Worm (Caenorhabditis elegans): Measurements from ENCODE around the gene F13H10.1.

Gene F13H10.1

ce11 chrIV:11008996-11009395 is 4.6 kb downstream of the F13H10.1 start, which contains the start of gene F13H10.6:
Gene F13H10.6, plus strand, starts transcription at chrIV:11009296.
- TF ChIP-seq egl-27 (tag; optimal IDR thresholded peaks at IDR 0.05) (no peak), zag-1 (tag; optimal IDR thresholded peaks at IDR 0.05) (no peak), nhr-23 (tag; optimal IDR thresholded peaks at IDR 0.05) (no peak), sma-9 (GFP tag; optimal IDR thresholded peaks at IDR 0.05) (no peak), sma-9 (tag; optimal IDR thresholded peaks at IDR 0.05) (no peak), lsy-2 (tag; optimal IDR thresholded peaks at IDR 0.05) (no peak), nhr-12 (tag; optimal IDR thresholded peaks at IDR 0.05) (no peak), nhr-25 (tag; optimal IDR thresholded peaks at IDR 0.05) (no peak), Y55F3AM.14 (GFP tag; optimal IDR thresholded peaks at IDR 0.05) (no peak), ceh-16 (tag; optimal IDR thresholded peaks at IDR 0.05) (no peak)

ce11 chrIV:11009928-11010327 is 5.6 kb downstream of the F13H10.1 start:
- no peak for TF ChIP-seq lin-11 (tag; optimal IDR thresholded peaks at IDR 0.05)
- TF ChIP-seq ZK546.5 (tag; optimal IDR thresholded peaks at IDR 0.05), result no peak
- no peak for TF ChIP-seq Y55F3AM.14 (GFP tag; optimal IDR thresholded peaks at IDR 0.05)
- no peak for TF ChIP-seq F13H6.1 (tag; optimal IDR thresholded peaks at IDR 0.05)
- no peak for TF ChIP-seq nhr-129 (tag; optimal IDR thresholded peaks at IDR 0.05)

DNA sequence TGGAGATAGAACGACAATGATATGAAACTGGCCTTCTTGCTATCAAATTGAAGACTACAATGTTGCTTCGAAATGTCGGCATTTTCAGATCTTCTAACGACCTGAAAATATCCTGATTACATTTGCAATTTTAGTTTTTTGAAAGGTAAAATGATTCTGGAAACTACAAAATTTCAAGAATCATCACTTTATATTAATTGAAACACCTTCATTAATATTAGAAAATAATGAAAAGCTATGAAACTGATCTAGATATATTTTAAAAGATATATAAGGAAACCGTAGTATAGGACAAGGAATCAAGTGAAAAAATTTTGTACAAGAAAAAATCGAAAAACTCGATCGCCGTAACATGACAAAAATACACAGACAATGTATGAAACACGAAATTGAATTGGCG is 7.5 kb downstream of the F13H10.1 start, which contains the start of gene ndx-9:
Gene ndx-9, minus strand, starts transcription at position 101 of the 400 bp plus-strand sequence.
- no peak for TF ChIP-seq R02D3.7 (tag; optimal IDR thresholded peaks at IDR 0.05)
- TF ChIP-seq lin-11 (tag; optimal IDR thresholded peaks at IDR 0.05), result no peak
- TF ChIP-seq C34F6.9 (tag; optimal IDR thresholded peaks at IDR 0.05), result no peak
- no peak for TF ChIP-seq alr-1 (tag; optimal IDR thresholded peaks at IDR 0.05)

- TF ChIP-seq crh-2 (tag; optimal IDR thresholded peaks at IDR 0.05) (peak; percentile 62), sma-3 (GFP tag; optimal IDR thresholded peaks at IDR 0.05) (no peak), ztf-1 (GFP tag; conservative IDR thresholded peaks at IDR 0.05) (no peak), snpc-4 (tag; optimal IDR thresholded peaks at IDR 0.05) (no peak), fos-1 (tag; optimal IDR thresholded peaks at IDR 0.05) (peak; percentile 59), sma-9 (GFP tag; optimal IDR thresholded peaks at IDR 0.05) (peak; percentile 31), sma-9 (tag; optimal IDR thresholded peaks at IDR 0.05) (no peak), unc-39 (tag; optimal IDR thresholded peaks at IDR 0.05) (no peak), mdl-1 (tag; optimal IDR thresholded peaks at IDR 0.05) (peak in 1 of 2 experiments; percentile 27), C34F6.9 (tag; optimal IDR thresholded peaks at IDR 0.05) (no peak), unc-62 (GFP tag; optimal IDR thresholded peaks at IDR 0.05) (no peak), gmeb-1 (tag; optimal IDR thresholded peaks at IDR 0.05) (no peak)
Observed at ce11 chrIV:11015881-11016280, 11.5 kb downstream of the F13H10.1 start, which contains the start of gene F13H10.3. Gene F13H10.3, minus strand, starts transcription at chrIV:11015953.

DNA sequence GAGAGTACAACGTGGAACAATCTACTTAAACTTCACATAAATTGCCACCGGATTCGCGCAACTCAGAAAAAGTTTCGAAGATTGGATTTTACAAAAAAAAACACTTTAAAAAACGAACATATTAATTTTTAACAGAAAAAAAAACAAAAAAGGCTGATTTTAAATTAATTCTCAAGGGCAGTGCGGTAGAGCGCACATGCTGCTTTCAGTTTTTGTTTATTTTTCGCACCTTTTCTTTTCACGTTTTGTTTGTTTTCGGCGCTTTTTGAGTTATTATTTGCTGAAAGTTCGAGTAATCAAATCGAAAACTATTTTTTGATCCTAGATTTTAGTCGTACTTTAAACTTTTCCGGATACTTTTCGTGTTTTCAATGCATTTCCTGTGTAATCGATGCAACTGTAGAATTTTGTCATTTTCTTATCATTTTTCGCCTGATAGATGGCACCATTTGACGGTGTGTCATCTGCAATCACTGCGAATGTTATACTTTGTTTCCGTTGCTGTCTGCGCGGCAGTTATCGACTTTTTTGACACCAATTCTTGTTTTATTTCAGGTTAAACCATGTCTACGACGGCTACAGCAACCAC is 15.7 kb downstream of the F13H10.1 start, which contains the start of gene F13H10.8:
Gene F13H10.8, plus strand, starts transcription at position 556 of the 589 bp plus-strand sequence.
- TF ChIP-seq mdl-1 (tag; optimal IDR thresholded peaks at IDR 0.05), result no peak
- TF ChIP-seq nhr-129 (tag; optimal IDR thresholded peaks at IDR 0.05), result peak; percentile 17
- TF ChIP-seq blmp-1 (tag; optimal IDR thresholded peaks at IDR 0.05; ENCODE audit: insufficient read depth), result no peak
- TF ChIP-seq lsy-2 (tag; optimal IDR thresholded peaks at IDR 0.05), result peak in 1 of 2 experiments; percentile 42
- TF ChIP-seq ceh-82 (tag; optimal IDR thresholded peaks at IDR 0.05), result no peak
- peak; percentile 6 for TF ChIP-seq sma-3 (GFP tag; optimal IDR thresholded peaks at IDR 0.05)
- TF ChIP-seq nhr-12 (tag; optimal IDR thresholded peaks at IDR 0.05), result no peak
- TF ChIP-seq nhr-23 (tag; optimal IDR thresholded peaks at IDR 0.05), result no peak
- no peak for TF ChIP-seq ZK546.5 (tag; optimal IDR thresholded peaks at IDR 0.05)
- TF ChIP-seq egl-27 (tag; optimal IDR thresholded peaks at IDR 0.05), result no peak
- no peak for TF ChIP-seq ztf-11 (tag; optimal IDR thresholded peaks at IDR 0.05)
- no peak for TF ChIP-seq peb-1 (tag; optimal IDR thresholded peaks at IDR 0.05)
- TF ChIP-seq fos-1 (tag; optimal IDR thresholded peaks at IDR 0.05), result peak; percentile 93
- no peak for TF ChIP-seq snpc-4 (tag; optimal IDR thresholded peaks at IDR 0.05)
- no peak for TF ChIP-seq sem-4 (tag; optimal IDR thresholded peaks at IDR 0.05)
- no peak for TF ChIP-seq nhr-11 (tag; optimal IDR thresholded peaks at IDR 0.05)
- TF ChIP-seq C34F6.9 (tag; optimal IDR thresholded peaks at IDR 0.05), result peak; percentile 80
- no peak for TF ChIP-seq mab-5 (tag; optimal IDR thresholded peaks at IDR 0.05)
- no peak for TF ChIP-seq dmd-4 (tag; optimal IDR thresholded peaks at IDR 0.05)
- TF ChIP-seq ama-1 (optimal IDR thresholded peaks at IDR 0.05), result no peak
- TF ChIP-seq skn-1 (tag; optimal IDR thresholded peaks at IDR 0.05), result no peak
- TF ChIP-seq unc-55 (GFP tag; optimal IDR thresholded peaks at IDR 0.05), result no peak
- TF ChIP-seq ztf-1 (GFP tag; conservative IDR thresholded peaks at IDR 0.05), result no peak
- peak; percentile 33 for TF ChIP-seq F13H6.1 (tag; optimal IDR thresholded peaks at IDR 0.05)
- no peak for TF ChIP-seq elt-3 (tag; optimal IDR thresholded peaks at IDR 0.05)
- TF ChIP-seq elt-1 (tag; optimal IDR thresholded peaks at IDR 0.05), result no peak
- no peak for TF ChIP-seq nhr-21 (tag; optimal IDR thresholded peaks at IDR 0.05)
- no peak for TF ChIP-seq sma-9 (GFP tag; optimal IDR thresholded peaks at IDR 0.05)
- no peak for TF ChIP-seq sma-9 (tag; optimal IDR thresholded peaks at IDR 0.05)
- no peak for TF ChIP-seq alr-1 (tag; optimal IDR thresholded peaks at IDR 0.05)
- TF ChIP-seq ceh-16 (tag; optimal IDR thresholded peaks at IDR 0.05), result no peak
- TF ChIP-seq gmeb-1 (tag; optimal IDR thresholded peaks at IDR 0.05), result no peak
- TF ChIP-seq aly-2 (tag; optimal IDR thresholded peaks at IDR 0.05), result no peak
- TF ChIP-seq lin-11 (tag; optimal IDR thresholded peaks at IDR 0.05), result no peak
- no peak for TF ChIP-seq mbf-1 (tag; optimal IDR thresholded peaks at IDR 0.05)
- TF ChIP-seq unc-39 (tag; optimal IDR thresholded peaks at IDR 0.05), result no peak

Measured in whole organism, L2 larva.